Fruit fly (Drosophila melanogaster) S2 (cell line): ENCODE measurements around the gene Cyt-c-d.

Experiments
- CG8478 ChIP-seq: fragments of >200 bp; optimal IDR thresholded peaks from 2 replicates; lab custom pipeline; 2018
- CTCF ChIP-seq, 2 experiments: fragments of >200 bp; optimal IDR thresholded peaks; 2 replicates each; lab custom pipeline; 2018

Gene Cyt-c-d

DNA sequence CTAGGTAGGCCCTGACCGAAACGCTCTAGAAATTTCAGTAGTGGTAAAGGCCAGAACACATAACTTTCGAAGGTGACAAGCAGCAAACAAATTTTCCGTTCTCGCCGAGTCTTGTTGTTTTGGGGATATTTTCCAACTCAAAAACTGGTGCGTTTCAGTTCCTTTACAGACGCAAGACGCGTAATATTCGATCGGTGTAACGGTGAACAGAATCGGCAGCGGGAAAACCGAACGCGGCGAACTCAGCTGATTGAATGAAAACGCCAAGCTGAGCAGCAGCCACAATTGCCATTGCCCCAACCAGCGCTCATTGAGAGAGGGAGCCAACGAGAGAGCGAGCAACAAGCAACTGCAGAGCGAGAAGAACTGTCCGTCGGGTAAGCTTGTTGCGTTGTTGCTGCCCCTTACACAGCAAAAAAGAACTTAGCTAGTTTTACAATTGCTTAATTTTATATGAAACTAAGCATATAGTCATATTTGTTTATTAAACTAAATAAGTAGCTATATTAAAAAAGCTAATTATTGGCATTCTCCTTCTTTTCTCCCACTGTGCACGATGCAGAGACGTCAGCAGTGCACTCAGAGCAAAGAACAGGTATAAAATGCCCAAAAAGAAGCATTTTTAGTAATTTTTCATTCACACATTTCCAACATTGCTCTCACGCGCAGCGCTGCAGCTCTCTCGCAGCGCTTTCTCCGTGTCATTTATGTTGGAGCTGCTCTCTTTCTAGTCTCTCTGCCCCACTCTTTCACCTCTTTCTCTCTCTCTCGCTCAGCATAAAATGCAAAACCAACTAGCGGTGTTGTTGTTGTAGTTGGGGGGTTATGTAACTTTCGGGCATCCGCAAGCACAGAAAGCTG lies at the start of gene Cyt-c-d, which contains the start of gene CG31808:
TSS of gene Cyt-c-d (plus strand) at position 51 of the 861 bp plus-strand sequence.
TSS of gene CG31808 (minus strand) at position 355 of the 861 bp plus-strand sequence.
- TF ChIP-seq CTCF (optimal IDR thresholded peaks at IDR 0.05; lab: Kevin White, UChicago) (no peak), CG8478 (lab: Kevin White, UChicago) (no peak)

DNA sequence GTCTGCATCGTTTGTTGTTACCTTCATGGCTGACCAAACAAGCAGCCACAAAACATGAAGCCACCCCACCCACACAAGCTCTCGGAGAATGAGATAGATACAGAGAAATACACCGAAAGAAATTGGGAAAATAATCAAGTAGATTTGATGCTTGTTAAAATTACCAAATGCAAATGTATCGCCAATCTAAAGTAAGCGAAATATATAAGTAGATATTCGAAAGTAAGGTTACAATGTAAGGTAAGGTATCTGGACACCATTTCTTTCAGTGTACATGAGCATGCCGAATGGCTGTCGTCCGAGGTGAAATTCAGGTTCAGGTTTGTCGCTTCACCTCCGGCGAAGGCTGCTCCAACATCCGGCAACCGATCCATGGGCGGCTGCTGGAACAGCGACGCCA lies 43.4 kb upstream of the Cyt-c-d start:
- no peak for TF ChIP-seq CTCF (optimal IDR thresholded peaks at IDR 0.05; lab: Kevin White, UChicago)
- TF ChIP-seq CG8478 (lab: Kevin White, UChicago) = no peak

DNA sequence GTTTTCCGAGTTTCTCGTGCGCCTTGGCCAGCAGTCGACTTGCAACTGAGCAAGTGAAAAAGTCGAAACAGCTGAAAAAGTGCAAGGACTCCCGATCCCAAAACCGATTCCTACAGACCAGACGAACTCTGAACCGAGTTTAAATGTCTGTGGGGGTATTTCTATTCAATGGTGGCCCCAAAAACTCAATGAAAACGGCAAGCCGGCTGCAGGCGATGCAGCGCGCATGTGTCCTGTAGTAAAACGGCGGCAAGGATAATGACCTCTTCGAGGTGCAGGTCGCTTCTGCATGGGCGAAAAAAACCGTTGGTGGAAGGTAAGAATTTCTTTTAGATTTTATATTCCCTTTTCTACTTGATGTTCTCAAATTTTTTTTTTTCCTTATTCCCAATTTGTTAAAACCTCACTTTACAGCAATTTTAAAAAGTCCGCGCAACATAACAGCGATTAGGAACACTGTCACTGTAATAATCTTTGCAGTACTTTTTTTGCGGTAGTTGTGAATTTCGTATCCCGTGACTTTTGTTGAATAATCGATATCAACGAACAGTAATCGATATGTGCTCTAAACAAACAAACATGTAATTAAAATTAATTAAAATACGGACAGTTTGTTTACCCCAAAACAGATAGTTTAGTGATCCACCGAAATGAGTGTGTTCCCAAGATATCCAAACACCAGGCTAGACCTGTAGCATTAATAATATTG lies 38.9 kb upstream of the Cyt-c-d start, which contains the start of the genes Trpgamma and her:
TSS of gene Trpgamma (minus strand) at position 51 of the 709 bp plus-strand sequence.
TSS of gene her (plus strand) at position 535 of the 709 bp plus-strand sequence.
- TF ChIP-seq CTCF (optimal IDR thresholded peaks at IDR 0.05; lab: Kevin White, UChicago) = peak in 1 of 2 experiments; percentile 10
- TF ChIP-seq CG8478 (lab: Kevin White, UChicago) = no peak

DNA sequence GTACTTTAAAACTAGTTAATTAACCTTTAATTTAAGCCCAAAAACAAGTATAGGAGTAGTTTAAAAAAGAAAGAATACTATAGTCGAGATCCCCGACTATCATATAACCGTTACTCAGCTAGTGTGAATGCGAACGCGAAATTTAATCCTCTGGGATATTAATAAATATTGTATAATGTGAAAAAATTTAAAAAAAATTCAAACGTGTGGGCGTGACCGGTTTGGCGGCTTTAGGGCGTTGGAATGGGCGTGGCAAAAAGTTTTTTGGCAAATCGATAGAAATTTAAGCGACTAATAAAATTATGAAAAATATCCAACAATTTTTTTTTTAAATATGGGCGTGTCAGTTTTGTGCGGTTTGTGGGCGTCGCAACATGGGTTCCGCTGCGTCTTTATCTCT lies 36.6 kb upstream of the Cyt-c-d start:
- no peak for TF ChIP-seq CTCF (optimal IDR thresholded peaks at IDR 0.05; lab: Kevin White, UChicago)
- no peak for TF ChIP-seq CG8478 (lab: Kevin White, UChicago)

DNA sequence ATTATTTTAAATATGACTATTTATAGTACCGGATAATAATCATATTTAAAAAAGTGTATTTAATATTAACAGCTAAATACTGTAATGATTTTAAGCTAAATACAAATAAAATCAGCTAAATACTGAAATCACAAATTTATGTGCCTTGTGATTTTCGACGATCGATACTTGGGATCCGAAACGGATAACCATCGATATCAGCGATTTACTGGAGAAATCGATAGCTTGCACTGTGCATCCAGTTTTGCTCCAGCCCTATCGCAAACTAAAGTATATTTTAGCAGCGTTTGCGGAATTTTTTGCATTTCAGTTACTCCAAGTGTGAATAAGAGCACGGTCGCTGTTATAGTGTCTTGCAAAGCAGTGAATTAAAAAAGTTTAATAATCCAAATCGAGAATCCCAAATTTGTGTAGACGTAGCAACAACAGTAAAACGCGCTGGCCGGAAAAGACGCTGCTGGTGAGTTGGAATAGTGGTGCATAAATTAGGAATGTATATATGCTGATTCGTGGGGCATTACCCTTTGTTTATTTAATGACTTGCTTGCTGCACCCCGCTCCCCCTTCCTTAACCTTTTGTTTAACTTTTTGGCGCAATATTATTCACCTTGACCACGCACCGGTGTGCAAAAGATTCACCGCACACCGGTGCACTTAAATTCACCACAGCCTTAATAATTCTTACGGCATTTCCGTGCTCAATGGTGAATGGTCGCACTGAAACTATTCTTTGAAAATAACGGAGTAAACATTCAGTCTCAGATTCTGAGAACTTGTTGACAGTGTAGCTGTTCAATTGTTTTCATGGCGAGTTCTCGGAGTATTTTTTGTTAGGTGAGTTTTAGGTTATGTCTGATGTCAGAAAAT lies 35.6 kb upstream of the Cyt-c-d start, which contains the start of the genes grp and squ:
TSS of gene grp (plus strand) at position 238 of the 867 bp plus-strand sequence.
TSS of gene squ (plus strand) at position 238 of the 867 bp plus-strand sequence.
- TF ChIP-seq CG8478 (lab: Kevin White, UChicago) (no peak), CTCF (optimal IDR thresholded peaks at IDR 0.05; lab: Kevin White, UChicago) (peak in 1 of 2 experiments; percentile 27)

DNA sequence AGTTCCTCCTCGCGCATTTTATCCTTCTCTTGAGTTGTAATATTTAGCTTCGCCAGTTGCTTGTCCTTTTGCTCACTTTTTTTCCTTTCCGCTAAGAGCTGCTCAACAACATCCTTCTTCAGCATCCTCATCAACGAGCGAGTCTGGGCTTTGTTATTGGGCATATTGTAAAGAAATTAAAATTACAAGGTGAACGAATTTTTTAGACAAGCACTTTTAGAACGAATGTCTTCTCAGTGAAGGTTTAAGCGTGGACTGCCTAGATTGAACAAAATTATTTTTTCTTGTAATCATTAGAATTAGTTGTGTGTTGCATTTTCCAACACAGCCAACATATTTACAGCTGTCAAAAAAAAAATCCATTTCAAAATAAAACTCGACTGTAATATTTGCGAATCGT lies 33.5 kb upstream of the Cyt-c-d start, which contains the start of gene CG33552:
TSS of gene CG33552 (plus strand) at position 301 of the 400 bp plus-strand sequence.
- TF ChIP-seq CG8478 (lab: Kevin White, UChicago) = no peak
- TF ChIP-seq CTCF (optimal IDR thresholded peaks at IDR 0.05; lab: Kevin White, UChicago) = no peak

DNA sequence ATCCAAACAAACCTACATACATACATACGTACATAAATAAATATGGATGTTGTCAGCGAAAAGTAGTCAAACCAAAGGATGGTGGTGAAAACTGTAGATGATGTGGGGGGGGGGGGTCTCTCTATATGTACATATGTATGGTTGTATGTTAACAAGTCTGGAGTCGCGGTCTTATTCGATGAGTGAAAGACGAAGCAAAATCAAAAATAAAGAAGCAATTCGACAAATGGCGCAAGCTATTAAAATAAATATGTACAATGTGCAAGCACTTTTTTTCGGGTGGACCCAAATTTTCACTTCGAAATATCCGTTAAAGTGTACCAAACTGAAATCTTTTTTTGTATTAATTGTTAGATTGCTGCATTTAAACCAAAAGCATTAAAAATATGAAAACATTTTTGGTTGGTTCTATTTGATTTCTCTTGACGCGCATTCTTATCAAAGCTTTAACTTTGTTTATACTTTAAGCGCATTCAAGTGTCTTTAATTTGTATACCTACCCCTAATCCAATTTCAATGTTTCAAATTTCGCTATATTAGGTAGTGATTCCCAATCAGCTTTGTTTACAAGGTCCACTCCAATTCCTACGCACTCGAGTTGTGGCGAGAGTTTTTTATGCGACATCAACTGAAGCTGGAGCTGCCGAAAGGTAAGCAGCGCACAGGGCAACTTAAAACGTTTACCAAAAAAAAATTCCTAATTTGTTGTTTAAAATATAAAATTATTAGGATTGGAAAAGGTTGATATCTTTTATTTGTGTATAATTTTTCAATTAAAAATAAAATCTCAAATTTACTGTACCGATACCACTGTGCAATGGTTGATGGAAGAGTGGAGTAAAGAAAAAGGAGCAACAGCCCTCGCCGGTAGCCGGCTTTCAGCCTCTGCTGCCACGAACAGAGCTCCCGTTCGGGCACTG lies 31.5 kb upstream of the Cyt-c-d start, which contains the start of gene CG31807:
TSS of gene CG31807 (minus strand) at position 51 of the 920 bp plus-strand sequence.
- TF ChIP-seq CTCF (optimal IDR thresholded peaks at IDR 0.05; lab: Kevin White, UChicago) (no peak), CG8478 (lab: Kevin White, UChicago) (no peak)

DNA sequence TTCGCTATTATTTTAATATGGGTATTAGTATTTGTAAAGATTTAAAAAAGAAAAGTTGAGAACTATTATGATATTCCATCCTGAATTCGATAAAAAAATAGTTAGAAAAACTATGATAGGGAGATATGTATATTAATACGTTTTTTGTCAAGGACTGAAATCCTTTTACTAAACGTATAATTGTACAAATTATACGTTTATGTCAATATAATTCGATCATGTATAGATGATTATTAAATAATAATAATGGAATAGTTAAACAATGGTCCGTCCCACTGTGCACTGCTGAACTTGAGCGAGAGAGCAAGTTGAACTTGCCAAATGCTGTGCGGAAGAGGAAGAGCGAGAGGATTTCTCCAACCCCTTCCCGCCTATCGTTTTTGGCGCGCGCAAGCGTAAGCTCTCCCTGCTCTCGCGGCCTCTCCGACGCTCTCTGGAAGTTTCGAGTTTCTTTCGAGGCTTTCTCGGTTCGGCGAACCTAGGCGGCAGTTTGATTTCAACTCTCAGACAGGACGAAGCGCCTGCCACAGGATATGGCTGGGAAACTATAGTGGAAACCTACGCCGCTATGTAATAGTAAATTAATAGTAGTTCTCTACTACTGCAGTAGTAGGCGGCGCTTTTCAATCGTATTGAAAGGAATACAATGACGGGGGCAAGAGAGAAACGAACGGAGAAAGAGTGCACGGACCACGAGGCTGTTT lies 30.6 kb upstream of the Cyt-c-d start:
- TF ChIP-seq CG8478 (lab: Kevin White, UChicago) = no peak
- no peak for TF ChIP-seq CTCF (optimal IDR thresholded peaks at IDR 0.05; lab: Kevin White, UChicago)

DNA sequence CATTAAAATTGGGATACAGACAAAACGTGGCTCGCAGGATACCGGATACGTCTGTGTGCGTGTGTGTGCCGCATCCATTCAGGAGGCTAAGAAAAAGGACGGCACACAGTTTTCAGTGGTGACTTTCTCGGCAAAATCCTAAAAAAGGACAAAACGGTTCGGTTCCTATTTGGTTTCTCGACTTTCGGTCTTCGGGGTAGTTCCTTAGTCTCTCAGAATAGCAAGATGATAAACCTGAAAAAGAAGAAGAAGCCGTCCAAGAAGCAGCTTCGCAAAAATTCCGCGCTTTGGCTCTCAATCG lies 30.1 kb upstream of the Cyt-c-d start:
- peak in 1 of 2 experiments; percentile 18 for TF ChIP-seq CTCF (optimal IDR thresholded peaks at IDR 0.05; lab: Kevin White, UChicago)
- no peak for TF ChIP-seq CG8478 (lab: Kevin White, UChicago)

DNA sequence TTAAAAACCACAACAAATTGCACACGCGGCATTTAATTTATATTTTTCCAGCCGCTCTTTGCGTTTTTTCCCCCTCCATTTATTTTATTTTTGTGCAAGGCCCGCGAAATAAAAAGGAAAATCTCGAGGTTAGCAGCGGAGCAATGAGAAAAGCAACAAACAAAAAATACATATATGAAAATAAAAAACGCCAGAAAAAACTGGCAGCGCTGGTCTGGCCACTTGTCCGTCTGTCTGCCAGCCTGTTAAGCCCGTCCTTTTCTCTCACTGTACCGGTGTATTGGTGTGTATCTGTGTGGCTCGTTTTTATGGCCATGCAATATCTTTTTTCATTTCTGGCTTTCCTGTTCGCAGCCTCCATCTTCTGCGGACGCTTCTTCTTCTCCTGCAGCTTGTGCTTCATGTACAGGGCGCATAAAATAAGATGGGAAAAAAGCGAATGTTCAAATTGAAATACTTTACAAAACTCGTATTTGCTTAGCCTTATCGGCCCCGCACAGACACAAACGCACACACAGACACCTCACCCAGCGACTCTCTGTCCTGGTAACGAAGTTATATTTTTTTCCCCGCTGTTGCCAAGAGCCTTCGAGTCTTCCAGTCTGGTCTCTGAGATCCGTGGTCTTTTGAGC lies 29.2 kb upstream of the Cyt-c-d start:
- TF ChIP-seq CTCF (optimal IDR thresholded peaks at IDR 0.05; lab: Kevin White, UChicago) (no peak), CG8478 (lab: Kevin White, UChicago) (no peak)

DNA sequence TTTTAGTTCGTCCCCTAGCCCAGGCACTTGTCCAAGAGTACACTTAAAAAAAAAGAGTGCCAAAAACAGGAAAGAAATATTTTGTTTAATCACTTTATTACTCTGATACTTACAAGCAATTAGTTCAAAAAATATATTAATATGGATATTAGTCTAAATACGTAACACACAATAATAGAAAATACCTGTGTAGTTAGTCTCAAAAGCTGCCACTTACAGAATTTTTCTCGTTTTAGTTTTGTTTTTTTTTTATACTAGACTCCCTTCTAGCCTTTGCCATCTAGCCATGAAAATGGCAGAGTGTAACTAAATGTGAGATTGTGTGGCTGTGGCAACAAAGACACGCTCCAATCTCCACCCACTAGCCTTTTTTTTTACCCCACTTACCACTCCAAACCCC lies 27.8 kb upstream of the Cyt-c-d start:
- TF ChIP-seq CTCF (optimal IDR thresholded peaks at IDR 0.05; lab: Kevin White, UChicago) (no peak), CG8478 (lab: Kevin White, UChicago) (no peak)
